Worm (Caenorhabditis elegans) whole organism, L1 larva: ENCODE data around the gene gbf-1.
A peak's percentile ranks its signal among the peaks of the same experiment; 100 is the strongest.

Source experiments
- C04F5.9 ChIP-seq: sonication (generic microtip); optimal IDR thresholded peaks from 2 replicates; lab custom pipeline; 2016; ENCODE audit warnings: missing genetic modification characterization, missing compliant biosample characterization
- C16A3.4 ChIP-seq: fragments of 150-350 bp; optimal IDR thresholded peaks from 2 replicates; lab custom pipeline; 2014; ENCODE audit warnings: missing biosample characterization, missing genetic modification characterization
- aha-1 ChIP-seq: fragments of 150-350 bp; optimal IDR thresholded peaks from 2 replicates; lab custom pipeline; 2014; ENCODE audit warnings: missing biosample characterization, missing genetic modification characterization
- alr-1 ChIP-seq: fragments of 200-800 bp; sonication (Bioruptor generic); optimal IDR thresholded peaks from 2 replicates; lab custom pipeline; 2018; ENCODE audit warnings: borderline replicate concordance, mild to moderate bottlenecking, missing genetic modification characterization, missing compliant biosample characterization
- aly-2 ChIP-seq: fragments of 150-350 bp; optimal IDR thresholded peaks from 2 replicates; lab custom pipeline; 2014; ENCODE audit warnings: missing biosample characterization, missing genetic modification characterization
- ama-1 ChIP-seq: fragments of 150-350 bp; optimal IDR thresholded peaks from 2 replicates; lab custom pipeline; 2014
- blmp-1 ChIP-seq: fragments of 150-350 bp; optimal IDR thresholded peaks from 2 replicates; lab custom pipeline; 2014; ENCODE audit warnings: missing biosample characterization, missing genetic modification characterization
- ceh-82 ChIP-seq, 3 experiments: fragments of 150-350 bp in 1 of 3; sonication (generic microtip) in 2 of 3; optimal IDR thresholded peaks; 2 replicates each; lab custom pipeline; 2014 to 2017; ENCODE audit warnings: missing biosample characterization in 3 of 3, missing genetic modification characterization in 3 of 3
- ceh-90 ChIP-seq: sonication (generic microtip); optimal IDR thresholded peaks from 2 replicates; lab custom pipeline; 2016; ENCODE audit warnings: missing genetic modification characterization, missing compliant biosample characterization
- ces-1 ChIP-seq: fragments of 150-350 bp; optimal IDR thresholded peaks from 2 replicates; lab custom pipeline; 2014; ENCODE audit warnings: missing biosample characterization, missing genetic modification reagents, missing genetic modification characterization
- dsc-1 ChIP-seq: sonication (generic microtip); optimal IDR thresholded peaks from 2 replicates; lab custom pipeline; 2016; ENCODE audit warnings: mild to moderate bottlenecking, missing genetic modification characterization, missing compliant biosample characterization
- efl-1 ChIP-seq, 4 experiments: fragments of 150-350 bp; optimal IDR thresholded peaks in 3 of 4; peaks in 1 of 4; 1 replicate in 1 of 4; 2 replicates in 3 of 4; lab custom pipeline; 2014; ENCODE audit warnings: missing biosample characterization in 2 of 4, missing genetic modification characterization in 2 of 4, missing genetic modification reagents in 2 of 4
- efl-3 ChIP-seq: fragments of 200-800 bp; sonication (Bioruptor generic); optimal IDR thresholded peaks from 2 replicates; lab custom pipeline; 2018; ENCODE audit warnings: mild to moderate bottlenecking, missing genetic modification characterization, missing compliant biosample characterization
- egl-13 ChIP-seq: sonication (generic microtip); optimal IDR thresholded peaks from 2 replicates; lab custom pipeline; 2016; ENCODE audit warnings: missing genotype, missing genetic modification reagents, missing genetic modification characterization, missing compliant biosample characterization
- egl-27 ChIP-seq, 2 experiments: fragments of 150-350 bp in 1 of 2; sonication (generic microtip); optimal IDR thresholded peaks; 3 replicates each; lab custom pipeline; 2017 to 2018; ENCODE audit warnings: missing biosample characterization in 2 of 2, missing genetic modification characterization in 2 of 2, missing genetic modification reagents in 2 of 2
- elt-3 ChIP-seq, 6 experiments: fragments of 150-350 bp in 1 of 6; sonication (generic microtip); optimal IDR thresholded peaks; 2 replicates each; lab custom pipeline; 2017 to 2018; ENCODE audit warnings: missing biosample characterization in 6 of 6, missing genetic modification characterization in 6 of 6, inconsistent platforms in 1 of 6
- ets-5 ChIP-seq: fragments of 200-800 bp; sonication (Bioruptor generic); IDR thresholded peaks from 2 replicates; pipeline ENCODE4 v1.3.6; 2022; ENCODE audit warnings: missing genetic modification characterization, missing compliant biosample characterization
- fkh-10 ChIP-seq: sonication (generic microtip); optimal IDR thresholded peaks from 2 replicates; lab custom pipeline; 2017; ENCODE audit warnings: missing biosample characterization, missing genetic modification reagents, missing genetic modification characterization
- fkh-8 ChIP-seq: sonication (generic microtip); optimal IDR thresholded peaks from 2 replicates; lab custom pipeline; 2016; ENCODE audit warnings: mild to moderate bottlenecking, missing genetic modification characterization, missing compliant biosample characterization
- fos-1 ChIP-seq: fragments of 150-350 bp; optimal IDR thresholded peaks from 2 replicates; lab custom pipeline; 2014; ENCODE audit warnings: missing biosample characterization, missing genetic modification characterization
- grh-1 ChIP-seq: fragments of 200-800 bp; sonication (Bioruptor generic); IDR thresholded peaks from 2 replicates; pipeline ENCODE4 v1.3.6; 2022; ENCODE audit warnings: missing genetic modification reagents, missing genetic modification characterization, missing compliant biosample characterization
- hlh-4 ChIP-seq: sonication (generic microtip); optimal IDR thresholded peaks from 2 replicates; lab custom pipeline; 2016; ENCODE audit warnings: mild to moderate bottlenecking, missing genetic modification characterization, missing compliant biosample characterization
- hpl-2 ChIP-seq: fragments of 150-350 bp; optimal IDR thresholded peaks from 2 replicates; lab custom pipeline; 2014; ENCODE audit warnings: missing biosample characterization, missing genetic modification reagents, missing genetic modification characterization
- irx-1 ChIP-seq: sonication (generic microtip); optimal IDR thresholded peaks from 2 replicates; lab custom pipeline; 2016; ENCODE audit warnings: missing genetic modification characterization, missing compliant biosample characterization
- jun-1 ChIP-seq: fragments of 150-350 bp; optimal IDR thresholded peaks from 2 replicates; lab custom pipeline; 2014; ENCODE audit warnings: missing biosample characterization, missing genetic modification reagents, missing genetic modification characterization
- lin-14 ChIP-seq: fragments of 200-800 bp; sonication (Bioruptor generic); optimal IDR thresholded peaks from 2 replicates; lab custom pipeline; 2018; ENCODE audit warnings: mild to moderate bottlenecking, missing genetic modification characterization, moderate library complexity, missing compliant biosample characterization
- lin-15B ChIP-seq: fragments of 150-350 bp; sonication (generic microtip); optimal IDR thresholded peaks from 3 replicates; lab custom pipeline; 2014; ENCODE audit warnings: missing biosample characterization, missing genetic modification characterization
- lin-35 ChIP-seq, 2 experiments: fragments of 150-350 bp; optimal IDR thresholded peaks; 2 replicates each; lab custom pipeline; 2014; ENCODE audit warnings: missing biosample characterization in 2 of 2, missing genetic modification characterization in 2 of 2, missing genetic modification reagents in 2 of 2
- lir-3 ChIP-seq: sonication (generic microtip); optimal IDR thresholded peaks from 2 replicates; lab custom pipeline; 2016; ENCODE audit warnings: mild to moderate bottlenecking, missing genetic modification characterization, moderate library complexity, missing compliant biosample characterization; ENCODE audit not compliant: poor library complexity
- mep-1 ChIP-seq: fragments of 150-350 bp; optimal IDR thresholded peaks from 2 replicates; lab custom pipeline; 2014; ENCODE audit warnings: missing biosample characterization, missing genetic modification characterization
- nhr-12 ChIP-seq: sonication (generic microtip); optimal IDR thresholded peaks from 2 replicates; lab custom pipeline; 2017; ENCODE audit warnings: missing biosample characterization, missing genetic modification characterization
- nhr-20 ChIP-seq: sonication (generic microtip); optimal IDR thresholded peaks from 2 replicates; lab custom pipeline; 2016; ENCODE audit warnings: mild to moderate bottlenecking, missing genetic modification characterization, missing compliant biosample characterization
- nhr-237 ChIP-seq: fragments of 150-350 bp; optimal IDR thresholded peaks from 2 replicates; lab custom pipeline; 2014; ENCODE audit warnings: missing biosample characterization, missing genetic modification characterization
- nhr-28 ChIP-seq: fragments of 150-350 bp; optimal IDR thresholded peaks from 2 replicates; lab custom pipeline; 2014; ENCODE audit warnings: missing biosample characterization, missing genetic modification characterization
- nhr-77 ChIP-seq: fragments of 150-350 bp; optimal IDR thresholded peaks from 2 replicates; lab custom pipeline; 2014; ENCODE audit warnings: missing biosample characterization, missing genetic modification characterization
- nhr-84 ChIP-seq: sonication (generic microtip); optimal IDR thresholded peaks from 2 replicates; lab custom pipeline; 2017; ENCODE audit warnings: missing biosample characterization, missing genetic modification characterization
- nhr-85 ChIP-seq: sonication (generic microtip); peaks from one replicate; lab custom pipeline; 2016; ENCODE audit warnings: missing genetic modification characterization, inconsistent platforms, missing compliant biosample characterization
- rnt-1 ChIP-seq: sonication (generic microtip); optimal IDR thresholded peaks from 2 replicates; lab custom pipeline; 2016; ENCODE audit warnings: mild to moderate bottlenecking, missing genetic modification characterization, moderate library complexity, missing compliant biosample characterization
- snpc-4 ChIP-seq: fragments of 150-350 bp; optimal IDR thresholded peaks from 2 replicates; lab custom pipeline; 2014; ENCODE audit warnings: missing biosample characterization, missing genetic modification characterization
- snu-23 ChIP-seq: sonication (generic microtip); optimal IDR thresholded peaks from 2 replicates; lab custom pipeline; 2016; ENCODE audit warnings: missing genetic modification characterization, missing compliant biosample characterization
- sup-37 ChIP-seq: fragments of 200-800 bp; sonication (Bioruptor generic); optimal IDR thresholded peaks from 2 replicates; lab custom pipeline; 2018; ENCODE audit warnings: mild to moderate bottlenecking, missing genetic modification characterization, missing compliant biosample characterization
- swsn-7 ChIP-seq: sonication (generic microtip); optimal IDR thresholded peaks from 2 replicates; lab custom pipeline; 2016; ENCODE audit warnings: missing genetic modification characterization, missing compliant biosample characterization
- unc-130 ChIP-seq: fragments of 150-350 bp; optimal IDR thresholded peaks from 2 replicates; lab custom pipeline; 2017; ENCODE audit warnings: missing biosample characterization, missing genetic modification characterization, inconsistent platforms
- unc-62 ChIP-seq: fragments of 150-350 bp; optimal IDR thresholded peaks from 2 replicates; lab custom pipeline; 2014; ENCODE audit warnings: missing biosample characterization, missing genetic modification reagents, missing genetic modification characterization
- unc-98 ChIP-seq: fragments of 200-800 bp; sonication (Bioruptor generic); IDR thresholded peaks from 2 replicates; pipeline ENCODE4 v1.3.6; 2022; ENCODE audit warnings: missing genetic modification characterization, missing compliant biosample characterization
- vab-15 ChIP-seq: sonication (generic microtip); optimal IDR thresholded peaks from 2 replicates; lab custom pipeline; 2017; ENCODE audit warnings: missing genotype, mild to moderate bottlenecking, missing genetic modification characterization, missing compliant biosample characterization
- xbp-1 ChIP-seq: sonication (generic microtip); optimal IDR thresholded peaks from 2 replicates; lab custom pipeline; 2016; ENCODE audit warnings: missing genetic modification characterization, missing compliant biosample characterization
- zip-4 ChIP-seq: fragments of 200-800 bp; sonication (Bioruptor generic); optimal IDR thresholded peaks from 2 replicates; lab custom pipeline; 2018; ENCODE audit warnings: mild to moderate bottlenecking, missing genetic modification characterization, moderate library complexity, missing compliant biosample characterization
- ztf-4 ChIP-seq: fragments of 150-350 bp; optimal IDR thresholded peaks from 2 replicates; lab custom pipeline; 2014; ENCODE audit warnings: missing biosample characterization, missing genetic modification characterization

The gbf-1 gene

ce11 chrIII:11742191-11742590 lies 31.3 kb downstream of the gbf-1 start:
- no peak for TF ChIP-seq ces-1 (GFP tag; lab: Kevin White, UChicago)
- TF ChIP-seq lin-15B (tag; lab: Kevin White, UChicago): no peak
- peak; percentile 38 for TF ChIP-seq lin-14 (GFP tag; lab: Kevin White, UChicago)
- peak; percentile 54 for TF ChIP-seq nhr-85
- TF ChIP-seq nhr-84 (tag; lab: Kevin White, UChicago): no peak
- TF ChIP-seq nhr-20 (tag; lab: Kevin White, UChicago): no peak
- TF ChIP-seq nhr-237 (tag; lab: Kevin White, UChicago): no peak
- TF ChIP-seq unc-98 (GFP tag; lab: Robert Waterston, UW): no peak
- no peak for TF ChIP-seq hpl-2
- TF ChIP-seq mep-1 (tag; lab: Kevin White, UChicago): no peak
- TF ChIP-seq zip-4 (GFP tag; lab: Kevin White, UChicago): no peak
- TF ChIP-seq aly-2: no peak
- no peak for TF ChIP-seq nhr-12
- no peak for TF ChIP-seq snu-23 (GFP tag; lab: Kevin White, UChicago)
- no peak for TF ChIP-seq efl-1 (optimal IDR thresholded peaks at IDR 0.05; lab: Kevin White, UChicago)
- TF ChIP-seq efl-1 (GFP tag; optimal IDR thresholded peaks at IDR 0.05 in 1 of 2; lab: Kevin White, UChicago): no peak
- peak; percentile 89 for TF ChIP-seq blmp-1 (tag; lab: Kevin White, UChicago)
- no peak for TF ChIP-seq efl-3 (GFP tag; lab: Kevin White, UChicago)
- TF ChIP-seq ets-5 (GFP tag; lab: Robert Waterston, UW): no peak
- TF ChIP-seq jun-1: no peak

- TF ChIP-seq lin-14 (GFP tag; lab: Kevin White, UChicago) (peak; percentile 43), nhr-237 (tag; lab: Kevin White, UChicago) (no peak), xbp-1 (tag; lab: Kevin White, UChicago) (peak; percentile 4), blmp-1 (tag; lab: Kevin White, UChicago) (peak; percentile 13), fkh-8 (tag; lab: Kevin White, UChicago) (no peak)
Measured at ce11 chrIII:11740868-11741267, 32.6 kb downstream of the gbf-1 start.

ce11 chrIII:11738482-11738881 lies 35.0 kb downstream of the gbf-1 start:
- peak; percentile 29 for TF ChIP-seq C16A3.4 (tag; lab: Kevin White, UChicago)
- peak; percentile 25 for TF ChIP-seq unc-130 (tag; lab: Kevin White, UChicago)
- TF ChIP-seq efl-3 (GFP tag; lab: Kevin White, UChicago): no peak
- TF ChIP-seq egl-27 (tag; optimal IDR thresholded peaks at IDR 0.05; lab: Kevin White, UChicago): no peak
- no peak for TF ChIP-seq ztf-4 (tag; lab: Kevin White, UChicago)
- no peak for TF ChIP-seq aha-1 (tag; lab: Kevin White, UChicago)
- no peak for TF ChIP-seq nhr-28 (tag; lab: Kevin White, UChicago)
- TF ChIP-seq dsc-1 (tag; lab: Kevin White, UChicago): peak; percentile 44
- no peak for TF ChIP-seq C04F5.9 (tag; lab: Kevin White, UChicago)
- TF ChIP-seq sup-37 (GFP tag; lab: Kevin White, UChicago): no peak
- no peak for TF ChIP-seq irx-1 (tag; lab: Kevin White, UChicago)
- no peak for TF ChIP-seq ama-1 (lab: Kevin White, UChicago)
- TF ChIP-seq elt-3 (tag; optimal IDR thresholded peaks at IDR 0.05; lab: Kevin White, UChicago): peak in 2 of 6 experiments; percentile 6 to 65
- peak; percentile 87 for TF ChIP-seq lin-14 (GFP tag; lab: Kevin White, UChicago)
- peak; percentile 76 for TF ChIP-seq rnt-1
- TF ChIP-seq fos-1 (tag; lab: Kevin White, UChicago): no peak
- no peak for TF ChIP-seq hlh-4
- no peak for TF ChIP-seq vab-15 (tag; lab: Kevin White, UChicago)
- TF ChIP-seq ceh-82 (tag; optimal IDR thresholded peaks at IDR 0.05; lab: Kevin White, UChicago): peak in 2 of 3 experiments; percentile 13 to 46
- peak; percentile 76 for TF ChIP-seq grh-1 (GFP tag; lab: Robert Waterston, UW)
- no peak for TF ChIP-seq ceh-90 (tag; lab: Kevin White, UChicago)
- no peak for TF ChIP-seq ets-5 (GFP tag; lab: Robert Waterston, UW)
- peak; percentile 27 to 29 for TF ChIP-seq lin-35 (GFP tag; optimal IDR thresholded peaks at IDR 0.05; lab: Kevin White, UChicago)
- TF ChIP-seq alr-1 (tag; lab: Kevin White, UChicago): no peak
- TF ChIP-seq unc-62: no peak
- no peak for TF ChIP-seq xbp-1 (tag; lab: Kevin White, UChicago)
- peak; percentile 26 for TF ChIP-seq snpc-4 (tag; lab: Kevin White, UChicago)
- TF ChIP-seq fkh-10: no peak
- no peak for TF ChIP-seq unc-98 (GFP tag; lab: Robert Waterston, UW)
- peak; percentile 57 for TF ChIP-seq nhr-20 (tag; lab: Kevin White, UChicago)
- TF ChIP-seq nhr-77 (tag; lab: Kevin White, UChicago): no peak
- no peak for TF ChIP-seq lir-3 (tag; lab: Kevin White, UChicago)
- no peak for TF ChIP-seq egl-13
- peak; percentile 35 for TF ChIP-seq swsn-7
